Worm (Caenorhabditis elegans): ENCODE measurements around the gene ceh-20.

- no peak for TF ChIP-seq aly-2 (tag; optimal IDR thresholded peaks at IDR 0.05)
- TF ChIP-seq unc-62 (GFP tag; optimal IDR thresholded peaks at IDR 0.05): no peak
- TF ChIP-seq snpc-4 (tag; optimal IDR thresholded peaks at IDR 0.05): no peak
- no peak for TF ChIP-seq elt-2 (tag; optimal IDR thresholded peaks at IDR 0.05)
- TF ChIP-seq ceh-28 (tag; optimal IDR thresholded peaks at IDR 0.05): no peak
- TF ChIP-seq elt-1 (tag; optimal IDR thresholded peaks at IDR 0.05): no peak
- no peak for TF ChIP-seq nhr-11 (tag; optimal IDR thresholded peaks at IDR 0.05)
- no peak for TF ChIP-seq nhr-237 (tag; optimal IDR thresholded peaks at IDR 0.05)
- TF ChIP-seq mdl-1 (tag; optimal IDR thresholded peaks at IDR 0.05): no peak
- TF ChIP-seq zag-1 (tag; optimal IDR thresholded peaks at IDR 0.05): no peak
- TF ChIP-seq ceh-16 (tag; optimal IDR thresholded peaks at IDR 0.05): no peak
- no peak for TF ChIP-seq nhr-43 (tag; optimal IDR thresholded peaks at IDR 0.05; ENCODE audit: poor library complexity, severe bottlenecking)
Observed at ce11 chrIII:7020500-7020899, 40.8 kb downstream of the ceh-20 start, which contains the start of gene col-8.

Data from whole organism, L3 larva.